ENCODE assay signal across 4 worm cellular contexts in genomic region chrII:6565077-6565476, ce11.
A peak's percentile ranks its signal among the peaks of the same experiment; 100 is the strongest.
TF ChIP-seq lines count a peak whose summit lies in the region.

mpz-3 (minus strand) TSS chrII:6565396.

TF ChIP-seq in whole organism, L2 larva, 48 proteins besides CTCF, POLR2A, EP300 and RAD21 (continued from another document):
- TF ChIP-seq nhr-12 (tag; optimal IDR thresholded peaks at IDR 0.05; lab: Kevin White, UChicago) = no peak
- TF ChIP-seq dmd-4 (tag; optimal IDR thresholded peaks at IDR 0.05; lab: Kevin White, UChicago) = no peak
- no peak for TF ChIP-seq peb-1 (tag; optimal IDR thresholded peaks at IDR 0.05; lab: Kevin White, UChicago)
- peak; percentile 68 for TF ChIP-seq nhr-129 (tag; optimal IDR thresholded peaks at IDR 0.05; lab: Kevin White, UChicago)
- no peak for TF ChIP-seq ceh-16 (tag; optimal IDR thresholded peaks at IDR 0.05; lab: Kevin White, UChicago)
- no peak for TF ChIP-seq nhr-237 (tag; optimal IDR thresholded peaks at IDR 0.05; lab: Kevin White, UChicago)
- TF ChIP-seq nhr-77 (tag; optimal IDR thresholded peaks at IDR 0.05; lab: Kevin White, UChicago) = no peak
- no peak for TF ChIP-seq lsy-2 (tag; optimal IDR thresholded peaks at IDR 0.05; lab: Kevin White, UChicago)
- TF ChIP-seq lin-11 (tag; optimal IDR thresholded peaks at IDR 0.05; lab: Kevin White, UChicago) = peak; percentile 4
- TF ChIP-seq nhr-21 (tag; optimal IDR thresholded peaks at IDR 0.05; lab: Kevin White, UChicago) = peak; percentile 50
- peak; percentile 37 for TF ChIP-seq C34F6.9 (tag; optimal IDR thresholded peaks at IDR 0.05; lab: Kevin White, UChicago)
- TF ChIP-seq alr-1 (tag; optimal IDR thresholded peaks at IDR 0.05; lab: Kevin White, UChicago) = no peak
- no peak for TF ChIP-seq zag-1 (tag; optimal IDR thresholded peaks at IDR 0.05; lab: Kevin White, UChicago)
- TF ChIP-seq egl-27 (tag; optimal IDR thresholded peaks at IDR 0.05; lab: Kevin White, UChicago) = no peak
- TF ChIP-seq unc-55 (GFP tag; optimal IDR thresholded peaks at IDR 0.05; lab: Kevin White, UChicago) = no peak
- TF ChIP-seq R02D3.7 (tag; optimal IDR thresholded peaks at IDR 0.05; lab: Kevin White, UChicago) = no peak
- TF ChIP-seq sma-9 (GFP tag; optimal IDR thresholded peaks at IDR 0.05; lab: Kevin White, UChicago) = peak; percentile 63
- no peak for TF ChIP-seq sma-9 (tag; optimal IDR thresholded peaks at IDR 0.05; lab: Kevin White, UChicago)
- TF ChIP-seq snpc-4 (tag; optimal IDR thresholded peaks at IDR 0.05; lab: Kevin White, UChicago) = no peak
- no peak for TF ChIP-seq mab-5 (tag; optimal IDR thresholded peaks at IDR 0.05; lab: Kevin White, UChicago)
- peak; percentile 5 for TF ChIP-seq lin-13 (GFP tag; optimal IDR thresholded peaks at IDR 0.05; lab: Kevin White, UChicago)
- TF ChIP-seq aly-2 (tag; optimal IDR thresholded peaks at IDR 0.05; lab: Kevin White, UChicago) = no peak
- TF ChIP-seq F13H6.1 (tag; optimal IDR thresholded peaks at IDR 0.05; lab: Kevin White, UChicago) = peak; percentile 28
- TF ChIP-seq elt-1 (tag; optimal IDR thresholded peaks at IDR 0.05; lab: Kevin White, UChicago) = no peak
- no peak for TF ChIP-seq Y55F3AM.14 (GFP tag; optimal IDR thresholded peaks at IDR 0.05; lab: Kevin White, UChicago)

TF ChIP-seq in whole organism, L4 larva, 104 proteins besides CTCF, POLR2A, EP300 and RAD21 (continued from another document):
- TF ChIP-seq nhr-28 (tag; optimal IDR thresholded peaks at IDR 0.05; lab: Kevin White, UChicago) (peak; percentile 43), Y105C5A.15 (GFP tag; IDR thresholded peaks at IDR 0.05; lab: Robert Waterston, UW) (0 out of 2 replicates have a peak, but pooled peaks have one; percentile 54), hlh-11 (tag; optimal IDR thresholded peaks at IDR 0.05; lab: Kevin White, UChicago) (no peak), snpc-1.2 (GFP tag; IDR thresholded peaks at IDR 0.05; lab: Robert Waterston, UW) (peak; percentile 49; the same call in 1 of the 2 replicates), T20F7.1 (GFP tag; optimal IDR thresholded peaks at IDR 0.05; lab: Kevin White, UChicago) (peak; percentile 22), dve-1 (tag; optimal IDR thresholded peaks at IDR 0.05; lab: Kevin White, UChicago; ENCODE audit: insufficient read depth) (no peak), aha-1 (tag; lab: Kevin White, UChicago) (peak; percentile 88), dmd-8 (GFP tag; IDR thresholded peaks at IDR 0.05; lab: Robert Waterston, UW) (no peak), tra-1 (GFP tag; IDR thresholded peaks at IDR 0.05; lab: Robert Waterston, UW) (0 out of 2 replicates have a peak, but pooled peaks have one; percentile 29), ctbp-1 (GFP tag; IDR thresholded peaks at IDR 0.05; lab: Robert Waterston, UW) (peak; percentile 55; the same call in 1 of the 2 replicates), ZK337.2 (GFP tag; IDR thresholded peaks at IDR 0.05; lab: Robert Waterston, UW) (0 out of 2 replicates have a peak, but pooled peaks have one; percentile 69), ceh-44 (GFP tag; IDR thresholded peaks at IDR 0.05; lab: Robert Waterston, UW) (peak; percentile 70; the same call in 1 of the 2 replicates), pha-4 (GFP tag; IDR thresholded peaks at IDR 0.05; lab: Robert Waterston, UW) (peak; percentile 68; the same call in 1 of the 2 replicates), pha-4 (tag; optimal IDR thresholded peaks at IDR 0.05; lab: Kevin White, UChicago) (no peak), nhr-102 (tag; optimal IDR thresholded peaks at IDR 0.05; lab: Kevin White, UChicago) (peak; percentile 62), F37D6.2 (tag; optimal IDR thresholded peaks at IDR 0.05; lab: Kevin White, UChicago) (no peak), nhr-48 (tag; optimal IDR thresholded peaks at IDR 0.05; lab: Kevin White, UChicago) (peak; percentile 26), hlh-30 (tag; optimal IDR thresholded peaks at IDR 0.05; lab: Kevin White, UChicago; ENCODE audit: insufficient read depth) (peak; percentile 26), lim-7 (GFP tag; IDR thresholded peaks at IDR 0.05; lab: Robert Waterston, UW) (peak; percentile 87), unc-130 (GFP tag; optimal IDR thresholded peaks at IDR 0.05; lab: Kevin White, UChicago) (peak; percentile 47), mdt-29 (GFP tag; IDR thresholded peaks at IDR 0.05; lab: Robert Waterston, UW) (peak; percentile 30; the same call in 1 of the 2 replicates), nhr-76 (tag; optimal IDR thresholded peaks at IDR 0.05; lab: Kevin White, UChicago) (no peak), ZK546.5 (tag; optimal IDR thresholded peaks at IDR 0.05; lab: Kevin White, UChicago) (no peak), zip-11 (GFP tag; IDR thresholded peaks at IDR 0.05; lab: Robert Waterston, UW) (no peak), ceh-62 (tag; optimal IDR thresholded peaks at IDR 0.05; lab: Kevin White, UChicago) (no peak)

TF ChIP-seq in whole organism, late embryonic, 69 proteins besides CTCF, POLR2A, EP300 and RAD21 (continued from another document):
- TF ChIP-seq pha-2 (tag; optimal IDR thresholded peaks at IDR 0.05; lab: Kevin White, UChicago) (no peak), ceh-48 (tag; optimal IDR thresholded peaks at IDR 0.05; lab: Kevin White, UChicago) (no peak), mec-3 (tag; optimal IDR thresholded peaks at IDR 0.05; lab: Kevin White, UChicago; ENCODE audit: borderline replicate concordance) (no peak), K09A11.1 (tag; optimal IDR thresholded peaks at IDR 0.05; lab: Kevin White, UChicago; ENCODE audit: insufficient read depth) (no peak), hlh-6 (tag; optimal IDR thresholded peaks at IDR 0.05; lab: Kevin White, UChicago) (peak; percentile 47), fkh-10 (GFP tag; optimal IDR thresholded peaks at IDR 0.05; lab: Kevin White, UChicago) (no peak), sdc-2 (tag; optimal IDR thresholded peaks at IDR 0.05; lab: Kevin White, UChicago) (no peak), tbx-7 (tag; optimal IDR thresholded peaks at IDR 0.05; lab: Kevin White, UChicago) (no peak), ceh-9 (tag; optimal IDR thresholded peaks at IDR 0.05; lab: Kevin White, UChicago) (no peak), nhr-232 (tag; optimal IDR thresholded peaks at IDR 0.05; lab: Kevin White, UChicago) (peak; percentile 49), pat-9 (tag; optimal IDR thresholded peaks at IDR 0.05; lab: Kevin White, UChicago) (peak; percentile 38), ceh-14 (tag; optimal IDR thresholded peaks at IDR 0.05; lab: Kevin White, UChicago) (no peak), gmeb-2 (tag; optimal IDR thresholded peaks at IDR 0.05; lab: Kevin White, UChicago) (no peak), fax-1 (tag; optimal IDR thresholded peaks at IDR 0.05; lab: Kevin White, UChicago) (peak; percentile 23), ceh-45 (GFP tag; IDR thresholded peaks at IDR 0.05; lab: Robert Waterston, UW) (no peak), ceh-18 (tag; optimal IDR thresholded peaks at IDR 0.05; lab: Kevin White, UChicago) (no peak), odd-2 (tag; optimal IDR thresholded peaks at IDR 0.05; lab: Kevin White, UChicago) (no peak), ceh-30 (tag; optimal IDR thresholded peaks at IDR 0.05; lab: Kevin White, UChicago) (no peak), ceh-31 (tag; optimal IDR thresholded peaks at IDR 0.05; lab: Kevin White, UChicago) (peak; percentile 23), che-1 (tag; optimal IDR thresholded peaks at IDR 0.05; lab: Kevin White, UChicago) (peak; percentile 20), ttx-3 (tag; optimal IDR thresholded peaks at IDR 0.05; lab: Kevin White, UChicago) (peak; percentile 55), pax-1 (tag; optimal IDR thresholded peaks at IDR 0.05; lab: Kevin White, UChicago) (no peak), fkh-6 (tag; optimal IDR thresholded peaks at IDR 0.05; lab: Kevin White, UChicago) (no peak), ceh-24 (tag; optimal IDR thresholded peaks at IDR 0.05; lab: Kevin White, UChicago) (no peak), npax-4 (tag; optimal IDR thresholded peaks at IDR 0.05; lab: Kevin White, UChicago) (peak; percentile 16), elt-2 (tag; optimal IDR thresholded peaks at IDR 0.05; lab: Kevin White, UChicago) (peak; percentile 49), hlh-8 (tag; optimal IDR thresholded peaks at IDR 0.05; lab: Kevin White, UChicago) (no peak), tbx-2 (tag; optimal IDR thresholded peaks at IDR 0.05; lab: Kevin White, UChicago) (peak; percentile 39), ceh-6 (GFP tag; optimal IDR thresholded peaks at IDR 0.05; lab: Kevin White, UChicago) (peak; percentile 42), zip-5 (tag; optimal IDR thresholded peaks at IDR 0.05; lab: Kevin White, UChicago) (no peak), hlh-30 (tag; optimal IDR thresholded peaks at IDR 0.05; lab: Kevin White, UChicago; ENCODE audit: insufficient read depth) (no peak), lim-6 (tag; optimal IDR thresholded peaks at IDR 0.05; lab: Kevin White, UChicago) (no peak), sox-2 (GFP tag; IDR thresholded peaks at IDR 0.05; lab: Robert Waterston, UW) (peak; percentile 27; the same call in 1 of the 2 replicates), pag-3 (tag; optimal IDR thresholded peaks at IDR 0.05; lab: Kevin White, UChicago; ENCODE audit: borderline replicate concordance) (no peak), Y22D7AL.16 (tag; optimal IDR thresholded peaks at IDR 0.05; lab: Kevin White, UChicago) (peak; percentile 32), pha-4 (tag; optimal IDR thresholded peaks at IDR 0.05; lab: Kevin White, UChicago) (no peak)
TF ChIP-seq in whole organism, late embryonic: peak in this region for 24.

TF ChIP-seq in whole organism, mixed stage, embryonic, 35 proteins besides CTCF, POLR2A, EP300 and RAD21 (continued from another document):
- TF ChIP-seq tbx-8 (GFP tag; optimal IDR thresholded peaks at IDR 0.05; lab: Kevin White, UChicago) = no peak
- TF ChIP-seq lsy-2 (tag; optimal IDR thresholded peaks at IDR 0.05; lab: Kevin White, UChicago) = no peak
- no peak for TF ChIP-seq unc-62 (GFP tag; optimal IDR thresholded peaks at IDR 0.05; lab: Kevin White, UChicago)
- no peak for TF ChIP-seq elt-3 (tag; optimal IDR thresholded peaks at IDR 0.05; lab: Kevin White, UChicago)
- no peak for TF ChIP-seq bed-3 (GFP tag; optimal IDR thresholded peaks at IDR 0.05; lab: Kevin White, UChicago)
